Worm (Caenorhabditis elegans) whole organism, L4 larva: ENCODE data around the gene nkb-2.
A peak's percentile ranks its signal among the peaks of the same experiment; 100 is the strongest.

Source experiments
- aha-1 ChIP-seq: fragments of 150-350 bp; peaks from one replicate; lab custom pipeline; 2014; ENCODE audit warnings: missing biosample characterization, missing genetic modification characterization
- aly-2 ChIP-seq: sonication (generic microtip); optimal IDR thresholded peaks from 2 replicates; lab custom pipeline; 2018; ENCODE audit warnings: missing biosample characterization, missing genetic modification characterization
- daf-19 ChIP-seq: fragments of 200-800 bp; sonication (Bioruptor generic); conservative IDR thresholded peaks from 2 replicates; pipeline ENCODE4 v1.3.6; 2022; ENCODE audit warnings: missing genetic modification characterization, missing compliant biosample characterization
- dmd-8 ChIP-seq: fragments of 200-800 bp; sonication (Bioruptor generic); IDR thresholded peaks from 2 replicates; pipeline ENCODE4 v1.3.6; 2022; ENCODE audit warnings: missing genetic modification characterization, missing compliant biosample characterization
- nhr-102 ChIP-seq: sonication (generic microtip); optimal IDR thresholded peaks from 2 replicates; lab custom pipeline; 2016; ENCODE audit warnings: mild to moderate bottlenecking, missing genetic modification characterization, moderate library complexity, missing compliant biosample characterization
- nhr-111 ChIP-seq: fragments of 200-800 bp; sonication (Bioruptor generic); optimal IDR thresholded peaks from 2 replicates; lab custom pipeline; 2018; ENCODE audit warnings: mild to moderate bottlenecking, missing genetic modification characterization, missing compliant biosample characterization
- pqm-1 ChIP-seq: sonication (generic microtip); optimal IDR thresholded peaks from 2 replicates; lab custom pipeline; 2017; ENCODE audit warnings: missing biosample characterization, missing genetic modification characterization
- snpc-4 ChIP-seq: fragments of 150-350 bp; optimal IDR thresholded peaks from 2 replicates; lab custom pipeline; 2014; ENCODE audit warnings: missing biosample characterization, missing genetic modification characterization
- zip-2 ChIP-seq: fragments of 150-350 bp; optimal IDR thresholded peaks from 2 replicates; lab custom pipeline; 2014; ENCODE audit warnings: missing biosample characterization, missing genetic modification characterization

DNA sequence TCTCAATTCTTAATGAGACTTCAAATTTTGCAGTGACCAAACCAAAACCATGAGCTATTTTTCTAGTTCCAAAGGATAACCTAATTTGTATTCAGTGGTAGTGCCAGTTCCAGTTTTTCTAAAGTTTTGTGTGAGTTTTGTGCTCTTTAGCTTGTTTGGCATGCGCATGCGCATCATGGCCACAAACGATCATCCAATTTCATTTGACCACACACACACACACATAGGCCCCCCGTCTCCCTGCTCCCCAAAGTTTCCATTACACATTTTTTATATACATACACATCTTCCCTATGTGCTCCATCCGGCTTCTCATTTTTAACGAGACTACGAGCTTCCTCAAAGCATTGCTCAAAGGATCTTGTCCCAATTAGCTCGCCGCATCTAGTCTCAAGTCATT is 16.3 kb upstream of the nkb-2 start:
- TF ChIP-seq pqm-1 (no peak), nhr-111 (GFP tag; lab: Kevin White, UChicago) (no peak), snpc-4 (tag; lab: Kevin White, UChicago) (no peak), aha-1 (tag; lab: Kevin White, UChicago) (peak; percentile 81), daf-19 (GFP tag; lab: Robert Waterston, UW) (no peak), nhr-102 (tag; lab: Kevin White, UChicago) (no peak), dmd-8 (GFP tag; lab: Robert Waterston, UW) (no peak), aly-2 (tag; lab: Kevin White, UChicago) (no peak), zip-2 (tag; lab: Kevin White, UChicago) (no peak)
